Worm (Caenorhabditis elegans) whole organism, dauer: Measurements from ENCODE around the gene C25H3.11.

Experiments used
- unc-62 ChIP-seq: sonication (generic microtip); optimal IDR thresholded peaks from 2 replicates; lab custom pipeline; 2017; ENCODE audit warnings: missing biosample characterization, missing genetic modification reagents, missing genetic modification characterization

The C25H3.11 gene

ce11 chrII:5660736-5661734 lies 27.8 kb downstream of the C25H3.11 start, which contains the start of the genes ift-43 and mdt-26:
TSS of gene ift-43 (minus strand) at chrII:5660786.
TSS of gene mdt-26 (plus strand) at chrII:5661181.
- TF ChIP-seq unc-62 (GFP tag; lab: Kevin White, UChicago), result no peak

ce11 chrII:5660155-5660554 lies 28.7 kb downstream of the C25H3.11 start:
- no peak for TF ChIP-seq unc-62 (GFP tag; lab: Kevin White, UChicago)

- no peak for TF ChIP-seq unc-62 (GFP tag; lab: Kevin White, UChicago)
Measured at ce11 chrII:5659675-5660074, 29.2 kb downstream of the C25H3.11 start, which contains the start of gene fut-3. TSS of gene fut-3 (minus strand) at chrII:5659775.

- TF ChIP-seq unc-62 (GFP tag; lab: Kevin White, UChicago), result no peak
Measured at ce11 chrII:5654215-5654614, 34.6 kb downstream of the C25H3.11 start, which contains the start of gene F59E12.1. TSS of gene F59E12.1 (plus strand) at chrII:5654515.

ce11 chrII:5652334-5652733 lies 36.5 kb downstream of the C25H3.11 start, which contains the start of gene bli-2:
TSS of gene bli-2 (minus strand) at chrII:5652434.
- TF ChIP-seq unc-62 (GFP tag; lab: Kevin White, UChicago), result no peak

ce11 chrII:5651426-5651825 lies 37.4 kb downstream of the C25H3.11 start:
- TF ChIP-seq unc-62 (GFP tag; lab: Kevin White, UChicago), result no peak

- no peak for TF ChIP-seq unc-62 (GFP tag; lab: Kevin White, UChicago)
Measured at ce11 chrII:5649236-5650004, 39.4 kb downstream of the C25H3.11 start, which contains the start of the genes sam-4, F59E12.17 and zyg-1. TSS of gene sam-4 (minus strand) at chrII:5649286. TSS of gene F59E12.17 (minus strand) at chrII:5649470. TSS of gene zyg-1 (plus strand) at chrII:5649748.

ce11 chrII:5648272-5648671 lies 40.6 kb downstream of the C25H3.11 start, which contains the start of gene ddl-1:
TSS of gene ddl-1 (minus strand) at chrII:5648372.
- no peak for TF ChIP-seq unc-62 (GFP tag; lab: Kevin White, UChicago)

- TF ChIP-seq unc-62 (GFP tag; lab: Kevin White, UChicago), result no peak
Measured at ce11 chrII:5646942-5647341, 41.9 kb downstream of the C25H3.11 start, which contains the start of gene F59E12.9. TSS of gene F59E12.9 (minus strand) at chrII:5647042.

- no peak for TF ChIP-seq unc-62 (GFP tag; lab: Kevin White, UChicago)
Measured at ce11 chrII:5642110-5642509, 46.7 kb downstream of the C25H3.11 start.

- no peak for TF ChIP-seq unc-62 (GFP tag; lab: Kevin White, UChicago)
Measured at ce11 chrII:5640362-5641079, 48.3 kb downstream of the C25H3.11 start.

ce11 chrII:5638059-5638458 lies 50.8 kb downstream of the C25H3.11 start, which contains the start of gene F59E12.3:
TSS of gene F59E12.3 (plus strand) at chrII:5638359.
- no peak for TF ChIP-seq unc-62 (GFP tag; lab: Kevin White, UChicago)

- TF ChIP-seq unc-62 (GFP tag; lab: Kevin White, UChicago), result no peak
Measured at ce11 chrII:5636826-5637225, 52.0 kb downstream of the C25H3.11 start, which contains the start of gene F59E12.8. TSS of gene F59E12.8 (minus strand) at chrII:5636926.

ce11 chrII:5633453-5633852 lies 55.4 kb downstream of the C25H3.11 start:
- no peak for TF ChIP-seq unc-62 (GFP tag; lab: Kevin White, UChicago)
